Worm (Caenorhabditis elegans) whole organism, mixed stage, embryonic: Measurements from ENCODE around the gene sdz-37.

Source experiments
- cnd-1 ChIP-seq: fragments of 200-800 bp; sonication (Bioruptor generic); optimal IDR thresholded peaks from 2 replicates; lab custom pipeline; 2018; ENCODE audit warnings: mild to moderate bottlenecking, missing genetic modification characterization, missing compliant biosample characterization
- lin-13 ChIP-seq: fragments of 150-350 bp; optimal IDR thresholded peaks from 2 replicates; lab custom pipeline; 2014; ENCODE audit warnings: missing biosample characterization, missing genetic modification characterization
- nhr-28 ChIP-seq: fragments of 150-350 bp; optimal IDR thresholded peaks from 2 replicates; lab custom pipeline; 2014; ENCODE audit warnings: missing biosample characterization, missing genetic modification characterization
- nhr-76 ChIP-seq: sonication (generic microtip); optimal IDR thresholded peaks from 2 replicates; lab custom pipeline; 2017; ENCODE audit warnings: missing biosample characterization, missing genetic modification characterization
- pha-4 ChIP-seq: fragments of 150-350 bp; optimal IDR thresholded peaks from 2 replicates; lab custom pipeline; 2018; ENCODE audit warnings: missing biosample characterization, missing genetic modification reagents, missing genetic modification characterization
- snpc-4 ChIP-seq: fragments of 150-350 bp; optimal IDR thresholded peaks from 2 replicates; lab custom pipeline; 2014; ENCODE audit warnings: missing biosample characterization, missing genetic modification characterization
- unc-120 ChIP-seq: sonication (generic microtip); optimal IDR thresholded peaks from 2 replicates; lab custom pipeline; 2017; ENCODE audit warnings: missing genetic modification characterization, missing compliant biosample characterization; ENCODE audit not compliant: poor library complexity, severe bottlenecking
- unc-62 ChIP-seq: fragments of 150-350 bp; optimal IDR thresholded peaks from 2 replicates; lab custom pipeline; 2014; ENCODE audit warnings: missing biosample characterization, missing genetic modification reagents, missing genetic modification characterization

DNA sequence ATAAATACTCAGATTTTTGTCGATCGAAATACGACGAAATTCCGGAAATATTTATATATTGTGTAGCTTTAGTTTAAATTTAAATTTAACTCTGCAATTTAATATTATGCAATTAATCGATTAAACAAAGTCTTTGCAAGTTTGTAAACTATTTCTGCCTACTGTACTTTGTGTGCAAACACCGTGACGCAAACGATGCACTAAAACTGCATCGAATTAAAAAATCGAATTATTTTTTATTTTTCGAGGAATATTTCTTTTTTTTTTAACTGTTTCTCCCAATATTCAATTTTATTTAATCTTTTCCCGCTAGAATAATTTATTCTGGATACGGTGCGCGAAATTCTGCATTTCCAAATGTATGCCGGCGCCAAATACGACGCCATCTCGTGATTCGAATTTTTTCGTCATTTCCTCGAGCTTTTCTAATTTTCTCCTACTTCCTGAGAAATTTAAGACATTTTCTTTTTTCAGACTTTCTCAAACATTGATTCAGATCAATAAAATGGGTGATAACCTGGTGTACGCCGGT lies 48.3 kb upstream of the sdz-37 start, which contains the start of gene eif-2A:
- TF ChIP-seq lin-13 (tag; lab: Kevin White, UChicago) (no peak), nhr-76 (no peak), nhr-28 (tag; lab: Kevin White, UChicago) (no peak), cnd-1 (tag; lab: Kevin White, UChicago) (no peak), unc-62 (GFP tag; lab: Kevin White, UChicago) (no peak), pha-4 (tag; lab: Kevin White, UChicago) (no peak), snpc-4 (no peak), unc-120 (tag; lab: Kevin White, UChicago) (no peak)
